Worm (Caenorhabditis elegans) whole organism, mixed stage, embryonic: ENCODE measurements around the gene srh-62.

Experiments
- M03D4.4 ChIP-seq: sonication (generic microtip); optimal IDR thresholded peaks from 2 replicates; lab custom pipeline; 2017; ENCODE audit warnings: mild to moderate bottlenecking, missing genetic modification characterization, missing compliant biosample characterization
- bed-3 ChIP-seq: fragments of 200-800 bp; sonication (Bioruptor generic); optimal IDR thresholded peaks from 3 replicates; lab custom pipeline; 2018; ENCODE audit warnings: mild to moderate bottlenecking, missing genetic modification characterization, moderate library complexity, missing compliant biosample characterization
- blmp-1 ChIP-seq: fragments of 150-350 bp; optimal IDR thresholded peaks from 2 replicates; lab custom pipeline; 2014; ENCODE audit warnings: missing biosample characterization, missing genetic modification characterization
- ceh-39 ChIP-seq: fragments of 150-350 bp; optimal IDR thresholded peaks from 2 replicates; lab custom pipeline; 2014; ENCODE audit warnings: missing biosample characterization, missing genetic modification characterization
- ceh-43 ChIP-seq: fragments of 200-800 bp; sonication (Bioruptor generic); optimal IDR thresholded peaks from 2 replicates; lab custom pipeline; 2018; ENCODE audit warnings: mild to moderate bottlenecking, missing genetic modification characterization, moderate library complexity, missing compliant biosample characterization
- ceh-83 ChIP-seq: fragments of 200-800 bp; sonication (Bioruptor generic); optimal IDR thresholded peaks from 2 replicates; lab custom pipeline; 2018; ENCODE audit warnings: mild to moderate bottlenecking, missing genetic modification characterization, missing compliant biosample characterization
- ces-1 ChIP-seq: fragments of 150-350 bp; optimal IDR thresholded peaks from 2 replicates; lab custom pipeline; 2014; ENCODE audit warnings: missing biosample characterization, missing genetic modification reagents, missing genetic modification characterization
- cnd-1 ChIP-seq: fragments of 200-800 bp; sonication (Bioruptor generic); optimal IDR thresholded peaks from 2 replicates; lab custom pipeline; 2018; ENCODE audit warnings: mild to moderate bottlenecking, missing genetic modification characterization, missing compliant biosample characterization
- elt-1 ChIP-seq: sonication (generic microtip); optimal IDR thresholded peaks from 2 replicates; lab custom pipeline; 2017; ENCODE audit warnings: missing genetic modification characterization, mild to moderate bottlenecking, missing compliant biosample characterization, antibody characterized with exemption, moderate library complexity, borderline replicate concordance; ENCODE audit not compliant: insufficient read depth
- elt-3 ChIP-seq: fragments of 150-350 bp; optimal IDR thresholded peaks from 2 replicates; lab custom pipeline; 2014; ENCODE audit warnings: missing biosample characterization, missing genetic modification characterization
- flh-1 ChIP-seq: fragments of 200-800 bp; sonication (Bioruptor generic); optimal IDR thresholded peaks from 2 replicates; lab custom pipeline; 2018; ENCODE audit warnings: mild to moderate bottlenecking, missing genetic modification characterization, moderate library complexity, missing compliant biosample characterization
- ham-2 ChIP-seq: fragments of 200-800 bp; sonication (Bioruptor generic); optimal IDR thresholded peaks from 2 replicates; lab custom pipeline; 2018; ENCODE audit warnings: mild to moderate bottlenecking, missing genetic modification characterization, missing compliant biosample characterization
- hlh-1 ChIP-seq: fragments of 150-350 bp; optimal IDR thresholded peaks from 2 replicates; lab custom pipeline; 2014; ENCODE audit warnings: missing biosample characterization, missing genetic modification reagents, missing genetic modification characterization
- lin-32 ChIP-seq: fragments of 200-800 bp; sonication (Bioruptor generic); optimal IDR thresholded peaks from 2 replicates; lab custom pipeline; 2018; ENCODE audit warnings: mild to moderate bottlenecking, missing genetic modification characterization, missing compliant biosample characterization
- lsy-2 ChIP-seq: fragments of 150-350 bp; optimal IDR thresholded peaks from 2 replicates; lab custom pipeline; 2014; ENCODE audit warnings: missing biosample characterization, missing genetic modification characterization
- mab-5 ChIP-seq: fragments of 150-350 bp; optimal IDR thresholded peaks from 2 replicates; lab custom pipeline; 2014; ENCODE audit warnings: missing biosample characterization, missing genetic modification characterization
- mep-1 ChIP-seq: fragments of 150-350 bp; optimal IDR thresholded peaks from 2 replicates; lab custom pipeline; 2017; ENCODE audit warnings: missing biosample characterization, missing genetic modification reagents, missing genetic modification characterization, inconsistent platforms
- mls-2 ChIP-seq: sonication (generic microtip); optimal IDR thresholded peaks from 2 replicates; lab custom pipeline; 2016; ENCODE audit warnings: mild to moderate bottlenecking, missing genetic modification characterization, moderate library complexity, missing compliant biosample characterization
- nhr-12 ChIP-seq: fragments of 150-350 bp; optimal IDR thresholded peaks from 2 replicates; lab custom pipeline; 2014; ENCODE audit warnings: missing biosample characterization, missing genetic modification characterization
- nhr-2 ChIP-seq: fragments of 150-350 bp; optimal IDR thresholded peaks from 2 replicates; lab custom pipeline; 2014; ENCODE audit warnings: missing biosample characterization, missing genetic modification characterization
- nhr-237 ChIP-seq: fragments of 150-350 bp; optimal IDR thresholded peaks from 2 replicates; lab custom pipeline; 2014; ENCODE audit warnings: missing biosample characterization, missing genetic modification characterization
- nhr-28 ChIP-seq: fragments of 150-350 bp; optimal IDR thresholded peaks from 2 replicates; lab custom pipeline; 2014; ENCODE audit warnings: missing biosample characterization, missing genetic modification characterization
- snpc-4 ChIP-seq: fragments of 150-350 bp; optimal IDR thresholded peaks from 2 replicates; lab custom pipeline; 2014; ENCODE audit warnings: missing biosample characterization, missing genetic modification characterization
- sptf-1 ChIP-seq: sonication (generic microtip); optimal IDR thresholded peaks from 2 replicates; lab custom pipeline; 2017; ENCODE audit warnings: mild to moderate bottlenecking, missing genetic modification characterization, moderate library complexity, missing compliant biosample characterization
- tbx-8 ChIP-seq: fragments of 200-800 bp; sonication (Bioruptor generic); optimal IDR thresholded peaks from 2 replicates; lab custom pipeline; 2018; ENCODE audit warnings: mild to moderate bottlenecking, missing genetic modification characterization, moderate library complexity, missing compliant biosample characterization
- unc-120 ChIP-seq: sonication (generic microtip); optimal IDR thresholded peaks from 2 replicates; lab custom pipeline; 2017; ENCODE audit warnings: missing genetic modification characterization, missing compliant biosample characterization; ENCODE audit not compliant: poor library complexity, severe bottlenecking
- unc-39 ChIP-seq: fragments of 150-350 bp; optimal IDR thresholded peaks from 2 replicates; lab custom pipeline; 2014; ENCODE audit warnings: missing biosample characterization, missing genetic modification characterization
- unc-62 ChIP-seq: fragments of 150-350 bp; optimal IDR thresholded peaks from 2 replicates; lab custom pipeline; 2014; ENCODE audit warnings: missing biosample characterization, missing genetic modification reagents, missing genetic modification characterization

The srh-62 gene

ce11 chrV:373192-373591 lies 29.7 kb downstream of the srh-62 start:
- TF ChIP-seq mls-2 (tag; lab: Kevin White, UChicago), result no peak
- TF ChIP-seq hlh-1 (tag; lab: Kevin White, UChicago), result no peak
- TF ChIP-seq mep-1 (tag; lab: Kevin White, UChicago), result no peak
- TF ChIP-seq ceh-39, result no peak
- TF ChIP-seq blmp-1 (tag; lab: Kevin White, UChicago), result no peak
- no peak for TF ChIP-seq cnd-1
- no peak for TF ChIP-seq bed-3 (GFP tag; lab: Kevin White, UChicago)
- TF ChIP-seq unc-120 (tag; lab: Kevin White, UChicago), result no peak

DNA sequence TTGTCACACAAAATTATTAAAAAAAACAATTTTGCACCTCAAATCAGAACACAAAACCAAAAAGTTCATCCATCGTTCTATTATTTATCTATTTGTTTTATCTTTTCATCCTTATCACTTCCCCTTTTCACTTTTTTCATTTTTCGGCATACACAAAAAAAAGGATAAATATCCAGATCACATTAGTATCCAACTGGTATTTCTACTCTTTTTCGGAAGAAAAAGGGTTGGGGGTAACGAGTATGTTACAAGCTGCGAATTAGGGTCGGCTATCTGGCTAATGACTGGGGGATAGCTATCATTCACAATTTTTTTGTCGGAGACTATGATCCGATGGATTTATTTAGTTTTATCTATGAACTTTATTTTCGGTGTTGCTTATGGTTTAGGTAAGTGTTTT lies 32.9 kb downstream of the srh-62 start, which contains the start of gene mltn-7:
TSS of gene mltn-7 (plus strand) at position 301 of the 400 bp plus-strand sequence.
- TF ChIP-seq ceh-43 (GFP tag; lab: Kevin White, UChicago) (no peak), bed-3 (GFP tag; lab: Kevin White, UChicago) (no peak), snpc-4 (no peak)

DNA sequence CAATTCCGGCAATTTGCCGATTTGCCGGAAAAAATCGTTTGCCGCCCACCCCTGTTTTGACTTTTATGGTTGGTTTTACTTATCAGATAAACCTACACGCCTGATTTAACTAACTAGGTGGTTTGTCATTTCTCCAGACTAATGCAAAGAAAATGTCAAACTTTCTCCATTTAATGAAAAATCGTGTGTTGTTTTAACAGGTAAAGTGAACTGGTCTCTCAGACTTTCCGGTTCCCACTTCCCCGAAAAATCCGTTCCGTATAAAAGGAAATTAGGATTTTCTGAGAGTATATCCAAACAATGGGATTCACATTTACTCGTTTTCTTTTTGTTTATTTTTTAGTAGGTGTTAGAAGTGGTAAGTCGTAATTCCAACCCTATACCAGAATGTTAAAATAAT lies 38.3 kb downstream of the srh-62 start, which contains the start of gene mltn-6:
TSS of gene mltn-6 (plus strand) at position 301 of the 400 bp plus-strand sequence.
- no peak for TF ChIP-seq elt-1
- TF ChIP-seq nhr-2 (tag; lab: Kevin White, UChicago), result no peak
- no peak for TF ChIP-seq nhr-237 (tag; lab: Kevin White, UChicago)
- no peak for TF ChIP-seq tbx-8 (GFP tag; lab: Kevin White, UChicago)
- TF ChIP-seq hlh-1 (tag; lab: Kevin White, UChicago), result no peak
- TF ChIP-seq mab-5, result no peak
- TF ChIP-seq M03D4.4 (tag; lab: Kevin White, UChicago), result no peak
- TF ChIP-seq sptf-1 (tag; lab: Kevin White, UChicago), result no peak
- no peak for TF ChIP-seq mls-2 (tag; lab: Kevin White, UChicago)
- TF ChIP-seq unc-39 (tag; lab: Kevin White, UChicago), result no peak
- no peak for TF ChIP-seq ceh-83

- TF ChIP-seq M03D4.4 (tag; lab: Kevin White, UChicago), result no peak
- no peak for TF ChIP-seq unc-62 (GFP tag; lab: Kevin White, UChicago)
- no peak for TF ChIP-seq nhr-2 (tag; lab: Kevin White, UChicago)
- TF ChIP-seq flh-1 (GFP tag; lab: Kevin White, UChicago), result no peak
- TF ChIP-seq nhr-12 (tag; lab: Kevin White, UChicago), result no peak
- TF ChIP-seq blmp-1 (tag; lab: Kevin White, UChicago), result no peak
Observed at ce11 chrV:361291-361690, 41.6 kb downstream of the srh-62 start.

- TF ChIP-seq elt-3 (tag; lab: Kevin White, UChicago), result no peak
- no peak for TF ChIP-seq elt-1
Observed at ce11 chrV:360068-360467, 42.9 kb downstream of the srh-62 start.

- TF ChIP-seq elt-1, result no peak
- no peak for TF ChIP-seq ces-1
- TF ChIP-seq ceh-43 (GFP tag; lab: Kevin White, UChicago), result no peak
- no peak for TF ChIP-seq snpc-4
- TF ChIP-seq blmp-1 (tag; lab: Kevin White, UChicago), result no peak
- TF ChIP-seq nhr-28 (tag; lab: Kevin White, UChicago), result no peak
- no peak for TF ChIP-seq lsy-2
- no peak for TF ChIP-seq nhr-2 (tag; lab: Kevin White, UChicago)
- TF ChIP-seq, all 35 proteins: peak for 0
Observed at ce11 chrV:359466-359865, 43.5 kb downstream of the srh-62 start, which contains the start of gene T22H9.1. Gene T22H9.1 (plus strand): TSS chrV:359766.

DNA sequence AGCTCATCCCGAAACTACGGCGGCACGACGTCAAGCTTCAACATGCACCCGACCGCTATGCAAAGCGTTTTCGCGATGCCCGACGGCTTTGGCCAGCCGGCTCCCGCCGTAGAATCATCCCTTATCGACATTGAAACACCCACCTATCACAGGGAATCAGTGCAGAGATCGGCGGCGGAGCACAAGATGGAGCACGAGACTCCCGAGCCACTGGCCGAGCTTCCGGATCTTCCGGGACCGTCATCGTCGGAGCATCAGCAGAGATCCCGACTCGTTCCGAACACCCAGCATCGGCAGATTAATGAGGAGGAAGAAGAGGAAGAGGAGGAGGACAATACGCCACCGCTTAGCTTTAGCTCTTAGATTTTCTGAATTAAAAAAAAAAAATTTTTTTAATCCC lies 44.5 kb downstream of the srh-62 start:
- TF ChIP-seq nhr-28 (tag; lab: Kevin White, UChicago) (no peak), unc-39 (tag; lab: Kevin White, UChicago) (no peak), unc-120 (tag; lab: Kevin White, UChicago) (no peak), ces-1 (no peak), cnd-1 (no peak), lsy-2 (no peak), lin-32 (GFP tag; lab: Kevin White, UChicago) (no peak), tbx-8 (GFP tag; lab: Kevin White, UChicago) (no peak), ceh-43 (GFP tag; lab: Kevin White, UChicago) (no peak), blmp-1 (tag; lab: Kevin White, UChicago) (no peak), ceh-39 (no peak), ham-2 (GFP tag; lab: Kevin White, UChicago) (no peak), bed-3 (GFP tag; lab: Kevin White, UChicago) (no peak)
